Worm (Caenorhabditis elegans): Measurements from ENCODE around the gene damt-1.
"Not testable (repeated sequence)": the region's sequence is repeated elsewhere in the genome, so short reads cannot be mapped to it uniquely, and the experiment has no call there.

damt-1 gene

DNA sequence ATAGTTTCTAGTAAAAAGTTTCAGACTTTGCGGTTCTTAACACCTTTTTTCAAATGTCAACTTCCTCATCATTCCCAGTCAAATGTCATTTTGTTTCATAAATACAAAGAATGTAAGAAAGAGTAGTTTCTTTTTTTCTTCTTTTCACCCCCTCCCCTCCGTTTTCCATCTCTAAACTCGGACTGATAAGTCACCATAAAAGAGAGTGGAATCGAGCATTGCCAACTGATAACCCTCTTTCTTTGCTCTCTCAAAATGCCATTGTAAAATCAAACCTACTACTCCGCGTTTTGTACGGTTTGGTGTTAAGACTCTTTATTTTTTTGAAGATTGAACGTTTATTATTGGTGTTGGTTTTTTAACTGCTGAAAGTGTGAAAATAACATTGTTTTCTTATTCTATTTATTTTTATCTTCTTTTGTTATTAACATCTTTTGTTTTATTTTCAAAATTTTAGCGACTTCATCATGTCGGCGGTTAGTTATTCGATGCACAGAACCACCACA lies 29.8 kb downstream of the damt-1 start, which contains the start of gene ifb-2:
TSS of gene ifb-2 (plus strand) at position 456 of the 506 bp plus-strand sequence.
- TF ChIP-seq crh-2 (tag; optimal IDR thresholded peaks at IDR 0.05) (peak; percentile 36), fos-1 (tag; optimal IDR thresholded peaks at IDR 0.05) (peak; percentile 81), lin-13 (GFP tag; optimal IDR thresholded peaks at IDR 0.05) (no peak)

DNA sequence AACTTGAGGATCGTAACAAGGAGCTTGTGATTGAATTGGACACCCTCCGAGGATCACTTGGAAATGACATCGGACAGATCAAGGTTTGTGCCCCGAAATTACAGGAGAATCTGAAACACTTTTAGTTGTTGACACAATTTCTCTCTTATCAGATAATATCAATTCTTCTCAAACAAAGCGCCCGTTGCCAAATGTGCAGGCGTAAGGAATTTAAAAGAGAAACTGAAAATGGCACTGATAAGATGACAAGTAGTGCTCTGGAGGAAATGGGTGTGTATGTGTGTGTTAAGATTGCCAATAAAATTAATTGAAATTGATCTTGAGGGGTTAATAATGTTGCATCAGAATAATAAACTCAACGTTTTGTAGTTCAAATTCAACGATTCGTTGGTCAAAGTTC lies 31.4 kb downstream of the damt-1 start:
- TF ChIP-seq nhr-6 (tag; optimal IDR thresholded peaks at IDR 0.05) (no peak), unc-62 (GFP tag; optimal IDR thresholded peaks at IDR 0.05) (no peak), crh-2 (tag; optimal IDR thresholded peaks at IDR 0.05) (peak; percentile 10), lin-11 (tag; optimal IDR thresholded peaks at IDR 0.05) (no peak), fos-1 (tag; optimal IDR thresholded peaks at IDR 0.05) (peak; percentile 76), sma-9 (GFP tag; optimal IDR thresholded peaks at IDR 0.05) (peak; percentile 16), sma-9 (tag; optimal IDR thresholded peaks at IDR 0.05) (no peak), nhr-77 (tag; optimal IDR thresholded peaks at IDR 0.05) (no peak)

DNA sequence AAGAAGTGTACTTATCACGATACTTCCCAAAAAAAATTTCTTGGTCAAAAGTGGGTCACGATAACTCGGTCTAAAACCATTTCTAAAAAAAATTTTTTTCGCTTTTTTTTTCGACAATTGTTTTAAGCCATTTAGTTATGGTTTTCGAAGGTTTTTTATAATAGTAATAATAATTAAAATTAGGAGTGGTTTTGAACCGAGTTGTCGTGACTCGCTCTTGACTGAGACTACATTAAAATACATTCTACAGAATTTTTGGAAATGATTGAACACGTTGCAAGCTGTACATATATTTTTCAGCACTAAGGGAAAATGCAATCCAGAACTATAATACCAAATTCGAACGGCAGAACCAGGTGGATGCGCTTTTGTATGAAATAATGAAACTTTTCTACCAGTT lies 34.2 kb downstream of the damt-1 start, which contains the start of gene F10C1.8:
TSS of gene F10C1.8 (plus strand) at position 301 of the 400 bp plus-strand sequence.
- TF ChIP-seq ztf-1 (GFP tag; conservative IDR thresholded peaks at IDR 0.05) (no peak), ztf-11 (tag; optimal IDR thresholded peaks at IDR 0.05) (no peak), sma-3 (GFP tag; optimal IDR thresholded peaks at IDR 0.05) (no peak), nhr-12 (tag; optimal IDR thresholded peaks at IDR 0.05) (no peak), nhr-23 (tag; optimal IDR thresholded peaks at IDR 0.05) (no peak), zag-1 (tag; optimal IDR thresholded peaks at IDR 0.05) (no peak), C34F6.9 (tag; optimal IDR thresholded peaks at IDR 0.05) (no peak), ZK546.5 (tag; optimal IDR thresholded peaks at IDR 0.05) (no peak), nhr-25 (tag; optimal IDR thresholded peaks at IDR 0.05) (no peak), nhr-6 (tag; optimal IDR thresholded peaks at IDR 0.05) (no peak), Y55F3AM.14 (GFP tag; optimal IDR thresholded peaks at IDR 0.05) (no peak)

DNA sequence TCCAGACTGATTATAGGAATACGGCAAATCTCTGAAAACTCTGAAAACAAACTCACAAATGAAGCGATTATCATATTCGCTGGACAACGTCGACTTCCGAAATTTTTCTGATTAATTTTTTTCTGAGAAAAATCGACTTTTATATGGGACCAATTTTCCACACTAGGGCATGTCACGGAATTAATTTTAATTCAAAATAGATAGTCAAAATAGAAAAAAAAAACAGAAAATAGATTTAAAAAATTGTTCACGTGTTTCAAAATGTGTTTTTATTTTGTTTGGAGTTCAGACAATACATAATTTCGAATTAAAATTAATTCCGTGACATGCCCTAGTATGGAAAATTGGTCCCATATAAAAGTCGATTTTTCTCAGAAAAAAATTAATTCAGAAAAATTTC lies 37.7 kb downstream of the damt-1 start, which contains the start of the genes F10C1.3 and F10C1.23:
TSS of gene F10C1.3 (minus strand) at position 101 of the 400 bp plus-strand sequence.
TSS of gene F10C1.23 (plus strand) at position 385 of the 400 bp plus-strand sequence.
- not testable (repeated sequence) for TF ChIP-seq lin-11 (tag; optimal IDR thresholded peaks at IDR 0.05); ztf-1 (GFP tag; conservative IDR thresholded peaks at IDR 0.05); ceh-16 (tag; optimal IDR thresholded peaks at IDR 0.05)

- TF ChIP-seq peb-1 (tag; optimal IDR thresholded peaks at IDR 0.05), result no peak
- no peak for TF ChIP-seq lin-39 (tag; optimal IDR thresholded peaks at IDR 0.05)
- TF ChIP-seq sem-4 (tag; optimal IDR thresholded peaks at IDR 0.05), result no peak
- no peak for TF ChIP-seq lin-13 (GFP tag; optimal IDR thresholded peaks at IDR 0.05)
- TF ChIP-seq mdl-1 (tag; optimal IDR thresholded peaks at IDR 0.05), result no peak
- TF ChIP-seq Y55F3AM.14 (GFP tag; optimal IDR thresholded peaks at IDR 0.05), result no peak
- no peak for TF ChIP-seq nhr-25 (tag; optimal IDR thresholded peaks at IDR 0.05)
- TF ChIP-seq nhr-77 (tag; optimal IDR thresholded peaks at IDR 0.05), result no peak
- TF ChIP-seq nhr-21 (tag; optimal IDR thresholded peaks at IDR 0.05), result no peak
- no peak for TF ChIP-seq zag-1 (tag; optimal IDR thresholded peaks at IDR 0.05)
- TF ChIP-seq ama-1 (optimal IDR thresholded peaks at IDR 0.05), result no peak
- TF ChIP-seq aly-2 (tag; optimal IDR thresholded peaks at IDR 0.05), result no peak
- TF ChIP-seq C34F6.9 (tag; optimal IDR thresholded peaks at IDR 0.05), result no peak
- no peak for TF ChIP-seq nhr-11 (tag; optimal IDR thresholded peaks at IDR 0.05)
- TF ChIP-seq dmd-4 (tag; optimal IDR thresholded peaks at IDR 0.05), result no peak
- no peak for TF ChIP-seq R02D3.7 (tag; optimal IDR thresholded peaks at IDR 0.05)
- TF ChIP-seq ceh-16 (tag; optimal IDR thresholded peaks at IDR 0.05), result no peak
- TF ChIP-seq lin-11 (tag; optimal IDR thresholded peaks at IDR 0.05), result no peak
- no peak for TF ChIP-seq mab-5 (tag; optimal IDR thresholded peaks at IDR 0.05)
Observed at ce11 chrII:5765318-5765717, 45.4 kb downstream of the damt-1 start, which contains the start of gene ifb-1. Gene ifb-1, plus strand, starts transcription at chrII:5765618.

DNA sequence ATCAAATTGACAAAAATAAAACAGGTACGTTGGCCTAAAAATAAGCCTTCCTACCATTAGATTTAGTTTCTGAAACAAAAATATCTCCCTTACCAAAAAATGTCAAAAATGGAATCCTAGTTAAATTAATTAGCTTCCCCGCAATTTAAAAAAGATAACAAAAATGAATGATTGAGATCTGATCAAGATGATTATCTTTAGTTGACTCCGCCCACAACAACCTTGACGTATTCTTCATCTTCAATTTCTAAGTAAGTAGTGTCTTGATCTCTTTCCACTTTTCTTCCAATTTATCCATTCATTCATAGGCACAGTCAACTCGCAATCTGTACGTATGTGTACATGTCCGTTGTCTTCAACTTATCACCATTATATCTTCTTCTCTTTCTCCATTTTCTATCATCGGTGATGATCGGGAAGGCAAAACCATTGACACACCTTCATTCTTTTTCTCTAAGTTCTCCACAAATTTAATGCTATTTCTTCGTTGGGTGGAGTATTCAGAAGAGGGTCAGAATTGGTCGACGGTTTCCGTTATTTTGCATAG lies 48.4 kb downstream of the damt-1 start:
- no peak for TF ChIP-seq lin-39 (tag; optimal IDR thresholded peaks at IDR 0.05)
- no peak for TF ChIP-seq unc-62 (GFP tag; optimal IDR thresholded peaks at IDR 0.05)
- TF ChIP-seq Y55F3AM.14 (GFP tag; optimal IDR thresholded peaks at IDR 0.05), result no peak
- TF ChIP-seq ceh-16 (tag; optimal IDR thresholded peaks at IDR 0.05), result peak; percentile 19
- no peak for TF ChIP-seq blmp-1 (tag; optimal IDR thresholded peaks at IDR 0.05; ENCODE audit: insufficient read depth)
- TF ChIP-seq sma-3 (GFP tag; optimal IDR thresholded peaks at IDR 0.05), result no peak
- TF ChIP-seq gmeb-1 (tag; optimal IDR thresholded peaks at IDR 0.05), result no peak
- TF ChIP-seq mdl-1 (tag; optimal IDR thresholded peaks at IDR 0.05), result no peak
- no peak for TF ChIP-seq lsy-2 (tag; optimal IDR thresholded peaks at IDR 0.05)
- TF ChIP-seq nhr-25 (tag; optimal IDR thresholded peaks at IDR 0.05), result peak; percentile 0
- peak; percentile 8 for TF ChIP-seq elt-1 (tag; optimal IDR thresholded peaks at IDR 0.05)
- TF ChIP-seq F13H6.1 (tag; optimal IDR thresholded peaks at IDR 0.05), result no peak
- peak; percentile 43 for TF ChIP-seq sma-9 (GFP tag; optimal IDR thresholded peaks at IDR 0.05)
- TF ChIP-seq sma-9 (tag; optimal IDR thresholded peaks at IDR 0.05), result no peak

Data from whole organism, L2 larva.